Fruit fly (Drosophila melanogaster) whole organism, pupa: ENCODE data around the gene CG43054.

Experiments used
- CG12605 ChIP-seq: fragments of 200-800 bp; sonication (Bioruptor generic); IDR thresholded peaks from 2 replicates; pipeline ENCODE4 v1.3.6; 2022; ENCODE audit warnings: missing biosample characterization, missing genetic modification characterization
- CG13204 ChIP-seq: fragments of 200-800 bp; sonication (Bioruptor generic); optimal IDR thresholded peaks from 2 replicates; lab custom pipeline; 2018; ENCODE audit warnings: missing biosample characterization, mild to moderate bottlenecking, missing genetic modification characterization, moderate library complexity
- CG17806 ChIP-seq: fragments of 200-800 bp; sonication (Bioruptor generic); optimal IDR thresholded peaks from 2 replicates; lab custom pipeline; 2018; ENCODE audit warnings: missing biosample characterization, mild to moderate bottlenecking, missing genetic modification characterization, moderate library complexity
- CG4496 ChIP-seq: fragments of 200-800 bp; sonication (Bioruptor generic); IDR thresholded peaks from 3 replicates; pipeline ENCODE4 v1.3.6; 2022; ENCODE audit warnings: missing biosample characterization, missing genetic modification characterization
- EcR ChIP-seq: fragments of 200-800 bp; sonication (Bioruptor generic); optimal IDR thresholded peaks from 3 replicates; lab custom pipeline; 2019; ENCODE audit warnings: missing biosample characterization, missing genetic modification characterization, mild to moderate bottlenecking, moderate library complexity, missing genetic modification reagents
- Ets98B ChIP-seq: fragments of 200-800 bp; sonication (Bioruptor generic); IDR thresholded peaks from 2 replicates; pipeline ENCODE4 v1.3.6; 2022; ENCODE audit warnings: missing biosample characterization, missing genetic modification characterization
- Pif1A ChIP-seq: fragments of 200-800 bp; sonication (Bioruptor generic); optimal IDR thresholded peaks from 3 replicates; lab custom pipeline; 2016; ENCODE audit warnings: missing biosample characterization, missing genetic modification characterization
- fd96Ca ChIP-seq: fragments of 200-800 bp; sonication (Bioruptor generic); IDR thresholded peaks from 3 replicates; pipeline ENCODE4 v1.3.6; 2022; ENCODE audit warnings: missing biosample characterization, missing genetic modification characterization
- gl ChIP-seq: fragments of 200-800 bp; sonication (Bioruptor generic); optimal IDR thresholded peaks from 2 replicates; lab custom pipeline; 2018; ENCODE audit warnings: missing biosample characterization, mild to moderate bottlenecking, missing genetic modification characterization

DNA sequence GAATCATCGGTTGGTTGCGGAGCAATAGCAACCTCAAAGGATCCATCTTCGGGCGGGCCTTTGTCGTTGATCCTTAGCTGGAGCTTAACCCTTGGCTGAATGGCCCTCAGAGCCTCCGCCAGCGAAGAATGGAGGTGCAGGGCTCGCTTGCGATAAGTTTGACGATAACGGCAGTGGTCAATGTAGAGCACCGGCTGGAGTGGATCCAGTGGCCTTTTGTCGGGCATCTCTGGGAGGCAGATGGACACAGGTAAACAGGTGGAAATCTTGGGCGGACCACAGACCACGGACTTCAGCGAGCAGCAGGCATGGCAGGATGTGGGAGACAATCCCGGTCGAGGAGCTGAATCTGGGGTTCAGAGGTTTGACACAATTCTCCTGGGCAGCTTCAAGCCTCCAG, 1.7 kb upstream of the CG43054 start, which contains the start of gene CG15147:
- TF ChIP-seq CG13204 (GFP tag; lab: Kevin White, UChicago) (no peak), Pif1A (GFP tag; lab: Kevin White, UChicago) (no peak), CG12605 (GFP tag; lab: Robert Waterston, UW) (no peak), Ets98B (GFP tag; lab: Robert Waterston, UW) (no peak), EcR (no peak), CG4496 (no peak), fd96Ca (GFP tag; lab: Robert Waterston, UW) (no peak), gl (no peak), CG17806 (tag; lab: Kevin White, UChicago) (no peak)
